Worm (Caenorhabditis elegans) whole organism, L3 larva: Measurements from ENCODE around the gene vap-1.

Experiments used
- R02D3.7 ChIP-seq: fragments of 150-350 bp; optimal IDR thresholded peaks from 2 replicates; lab custom pipeline; 2014; ENCODE audit warnings: missing biosample characterization, missing genetic modification characterization
- ZK546.5 ChIP-seq: sonication (generic microtip); optimal IDR thresholded peaks from 2 replicates; lab custom pipeline; 2017; ENCODE audit warnings: missing biosample characterization, missing genetic modification characterization
- aly-2 ChIP-seq: fragments of 150-350 bp; optimal IDR thresholded peaks from 2 replicates; lab custom pipeline; 2014; ENCODE audit warnings: missing biosample characterization, missing genetic modification characterization
- ama-1 ChIP-seq: fragments of 150-350 bp; optimal IDR thresholded peaks from 2 replicates; lab custom pipeline; 2018
- ceh-82 ChIP-seq: fragments of 150-350 bp; optimal IDR thresholded peaks from 2 replicates; lab custom pipeline; 2014; ENCODE audit warnings: missing biosample characterization, missing genetic modification characterization
- ceh-9 ChIP-seq: sonication (generic microtip); optimal IDR thresholded peaks from 2 replicates; lab custom pipeline; 2018; ENCODE audit warnings: missing biosample characterization, missing genetic modification characterization
- daf-12 ChIP-seq: fragments of 150-350 bp; optimal IDR thresholded peaks from 2 replicates; lab custom pipeline; 2014; ENCODE audit warnings: missing biosample characterization, missing genetic modification reagents, missing genetic modification characterization
- elt-1 ChIP-seq: fragments of 150-350 bp; optimal IDR thresholded peaks from 2 replicates; lab custom pipeline; 2014; ENCODE audit warnings: missing biosample characterization, missing genetic modification characterization
- elt-2 ChIP-seq: sonication (generic microtip); optimal IDR thresholded peaks from 2 replicates; lab custom pipeline; 2016; ENCODE audit warnings: missing genetic modification reagents, mild to moderate bottlenecking, missing genetic modification characterization, missing compliant biosample characterization
- elt-3 ChIP-seq, 3 experiments: fragments of 150-350 bp in 1 of 3; sonication (generic microtip) in 2 of 3; optimal IDR thresholded peaks; 2 replicates in 2 of 3; 4 replicates in 1 of 3; lab custom pipeline; 2014 to 2017; ENCODE audit warnings: missing biosample characterization in 3 of 3, missing genetic modification characterization in 3 of 3
- eor-1 ChIP-seq, 2 experiments: fragments of 150-350 bp; optimal IDR thresholded peaks; 2 replicates each; lab custom pipeline; 2014 to 2018; ENCODE audit warnings: missing biosample characterization in 2 of 2, missing genetic modification characterization in 2 of 2
- fkh-10 ChIP-seq: sonication (generic microtip); optimal IDR thresholded peaks from 2 replicates; lab custom pipeline; 2017; ENCODE audit warnings: missing biosample characterization, missing genetic modification reagents, missing genetic modification characterization
- fkh-2 ChIP-seq: fragments of 150-350 bp; optimal IDR thresholded peaks from 2 replicates; lab custom pipeline; 2014; ENCODE audit warnings: missing biosample characterization, missing genetic modification reagents, missing genetic modification characterization
- fos-1 ChIP-seq: fragments of 150-350 bp; optimal IDR thresholded peaks from 2 replicates; lab custom pipeline; 2014; ENCODE audit warnings: missing biosample characterization, missing genetic modification characterization
- lin-39 ChIP-seq: fragments of 150-350 bp; optimal IDR thresholded peaks from 2 replicates; lab custom pipeline; 2018; ENCODE audit warnings: missing biosample characterization, missing genetic modification reagents, missing genetic modification characterization
- lsy-12 ChIP-seq: sonication (generic microtip); optimal IDR thresholded peaks from 2 replicates; lab custom pipeline; 2016; ENCODE audit warnings: mild to moderate bottlenecking, missing genetic modification characterization, missing compliant biosample characterization
- mdl-1 ChIP-seq: fragments of 150-350 bp; optimal IDR thresholded peaks from 2 replicates; lab custom pipeline; 2014; ENCODE audit warnings: missing biosample characterization, missing genetic modification characterization
- nfya-1 ChIP-seq: sonication (generic microtip); optimal IDR thresholded peaks from 2 replicates; lab custom pipeline; 2017; ENCODE audit warnings: missing genetic modification characterization, mild to moderate bottlenecking, missing compliant biosample characterization, antibody characterized with exemption, moderate library complexity; ENCODE audit not compliant: insufficient read depth
- nhr-12 ChIP-seq: fragments of 150-350 bp; optimal IDR thresholded peaks from 2 replicates; lab custom pipeline; 2014; ENCODE audit warnings: missing biosample characterization, missing genetic modification characterization
- nhr-23 ChIP-seq: fragments of 150-350 bp; optimal IDR thresholded peaks from 2 replicates; lab custom pipeline; 2014; ENCODE audit warnings: missing biosample characterization, missing genetic modification reagents, missing genetic modification characterization
- nhr-237 ChIP-seq: fragments of 150-350 bp; optimal IDR thresholded peaks from 2 replicates; lab custom pipeline; 2014; ENCODE audit warnings: missing biosample characterization, missing genetic modification characterization
- nhr-25 ChIP-seq: sonication (generic microtip); optimal IDR thresholded peaks from 2 replicates; lab custom pipeline; 2017; ENCODE audit warnings: missing biosample characterization, missing genetic modification characterization
- nhr-28 ChIP-seq: fragments of 150-350 bp; optimal IDR thresholded peaks from 2 replicates; lab custom pipeline; 2014; ENCODE audit warnings: missing biosample characterization, missing genetic modification characterization
- nhr-43 ChIP-seq: sonication (generic microtip); optimal IDR thresholded peaks from 2 replicates; lab custom pipeline; 2016; ENCODE audit warnings: mild to moderate bottlenecking, missing genetic modification characterization, missing compliant biosample characterization; ENCODE audit not compliant: poor library complexity, severe bottlenecking
- nhr-67 ChIP-seq: fragments of 150-350 bp; optimal IDR thresholded peaks from 2 replicates; lab custom pipeline; 2014; ENCODE audit warnings: missing biosample characterization, missing genetic modification characterization
- nhr-76 ChIP-seq: fragments of 150-350 bp; sonication (generic microtip); optimal IDR thresholded peaks from 5 replicates; lab custom pipeline; 2014; ENCODE audit warnings: missing biosample characterization, missing genetic modification characterization
- nhr-77 ChIP-seq: fragments of 150-350 bp; optimal IDR thresholded peaks from 2 replicates; lab custom pipeline; 2014; ENCODE audit warnings: missing biosample characterization, missing genetic modification characterization
- pha-4 ChIP-seq: fragments of 150-350 bp; optimal IDR thresholded peaks from 2 replicates; lab custom pipeline; 2014; ENCODE audit warnings: missing biosample characterization, missing genetic modification reagents, missing genetic modification characterization
- sea-2 ChIP-seq: fragments of 150-350 bp; sonication (generic microtip); optimal IDR thresholded peaks from 4 replicates; lab custom pipeline; 2014; ENCODE audit warnings: missing biosample characterization, missing genetic modification reagents, missing genetic modification characterization
- snpc-4 ChIP-seq: fragments of 150-350 bp; optimal IDR thresholded peaks from 2 replicates; lab custom pipeline; 2014; ENCODE audit warnings: missing biosample characterization, missing genetic modification characterization
- tbx-2 ChIP-seq: sonication (generic microtip); optimal IDR thresholded peaks from 2 replicates; lab custom pipeline; 2016; ENCODE audit warnings: mild to moderate bottlenecking, missing genetic modification characterization, missing compliant biosample characterization
- unc-39 ChIP-seq: sonication (generic microtip); optimal IDR thresholded peaks from 4 replicates; lab custom pipeline; 2017; ENCODE audit warnings: missing biosample characterization, missing genetic modification characterization
- unc-62 ChIP-seq: fragments of 150-350 bp; sonication (generic microtip); optimal IDR thresholded peaks from 4 replicates; lab custom pipeline; 2014; ENCODE audit warnings: missing biosample characterization, missing genetic modification reagents, missing genetic modification characterization
- zag-1 ChIP-seq: fragments of 150-350 bp; optimal IDR thresholded peaks from 2 replicates; lab custom pipeline; 2014; ENCODE audit warnings: missing biosample characterization, missing genetic modification characterization
- ztf-11 ChIP-seq: fragments of 150-350 bp; optimal IDR thresholded peaks from 2 replicates; lab custom pipeline; 2014; ENCODE audit warnings: missing biosample characterization, missing genetic modification characterization

Gene vap-1

ce11 chrX:17426712-17427111 is 30.4 kb upstream of the vap-1 start:
- no peak for TF ChIP-seq nhr-23
- no peak for TF ChIP-seq nhr-67 (tag; lab: Kevin White, UChicago)
- TF ChIP-seq zag-1 = no peak
- TF ChIP-seq lsy-12 (tag; lab: Kevin White, UChicago) = no peak
- no peak for TF ChIP-seq elt-1 (tag; lab: Kevin White, UChicago)
- no peak for TF ChIP-seq fkh-2 (tag; lab: Kevin White, UChicago)
- TF ChIP-seq nhr-76 (tag; lab: Kevin White, UChicago) = no peak

- TF ChIP-seq lsy-12 (tag; lab: Kevin White, UChicago) (no peak), nhr-76 (tag; lab: Kevin White, UChicago) (no peak), mdl-1 (tag; lab: Kevin White, UChicago) (no peak), fkh-2 (tag; lab: Kevin White, UChicago) (no peak), nhr-25 (tag; lab: Kevin White, UChicago) (no peak), ZK546.5 (tag; lab: Kevin White, UChicago) (no peak), daf-12 (no peak), nhr-237 (no peak), sea-2 (GFP tag; lab: Kevin White, UChicago) (no peak), nhr-43 (no peak), zag-1 (no peak), fkh-10 (GFP tag; lab: Kevin White, UChicago) (no peak), nhr-12 (tag; lab: Kevin White, UChicago) (no peak), R02D3.7 (no peak), snpc-4 (tag; lab: Kevin White, UChicago) (no peak), elt-2 (tag; lab: Kevin White, UChicago) (no peak), nhr-77 (tag; lab: Kevin White, UChicago) (no peak)
These were observed 28.2 kb upstream of the vap-1 start for ce11 chrX:17424595-17424913.

- TF ChIP-seq nhr-43 (peak; percentile 37), pha-4 (tag; lab: Kevin White, UChicago) (no peak), fos-1 (no peak), ceh-9 (no peak), ztf-11 (tag; lab: Kevin White, UChicago) (no peak), nhr-237 (no peak), nhr-23 (no peak), ceh-82 (tag; lab: Kevin White, UChicago) (no peak), nhr-67 (tag; lab: Kevin White, UChicago) (no peak), nfya-1 (tag; lab: Kevin White, UChicago) (peak; percentile 15), eor-1 (tag; optimal IDR thresholded peaks at IDR 0.05; lab: Kevin White, UChicago) (no peak), R02D3.7 (no peak), ama-1 (peak; percentile 49), unc-39 (tag; lab: Kevin White, UChicago) (no peak), nhr-76 (tag; lab: Kevin White, UChicago) (no peak), nhr-25 (tag; lab: Kevin White, UChicago) (peak; percentile 70), elt-1 (tag; lab: Kevin White, UChicago) (peak; percentile 82), elt-3 (tag; optimal IDR thresholded peaks at IDR 0.05; lab: Kevin White, UChicago) (no peak), aly-2 (tag; lab: Kevin White, UChicago) (no peak)
These were observed 27.7 kb upstream of the vap-1 start for ce11 chrX:17423894-17424594.

- TF ChIP-seq nhr-28 (tag; lab: Kevin White, UChicago) (no peak), unc-39 (tag; lab: Kevin White, UChicago) (no peak), tbx-2 (tag; lab: Kevin White, UChicago) (no peak), unc-62 (GFP tag; lab: Kevin White, UChicago) (no peak), nhr-25 (tag; lab: Kevin White, UChicago) (peak; percentile 26), nhr-67 (tag; lab: Kevin White, UChicago) (no peak)
These were observed 26.2 kb upstream of the vap-1 start for ce11 chrX:17422593-17422992.

- no peak for TF ChIP-seq daf-12
- TF ChIP-seq nhr-43 = peak; percentile 89
- TF ChIP-seq lin-39 (tag; lab: Kevin White, UChicago) = peak; percentile 2
- TF ChIP-seq nhr-25 (tag; lab: Kevin White, UChicago) = peak; percentile 45
- TF ChIP-seq elt-3 (tag; optimal IDR thresholded peaks at IDR 0.05; lab: Kevin White, UChicago) = peak; percentile 26 to 78 (median 41)
- peak; percentile 46 for TF ChIP-seq nhr-23
These were observed 25.2 kb upstream of the vap-1 start, which contains the start of gene osm-11 for ce11 chrX:17421532-17422078. Gene osm-11 (minus strand): TSS chrX:17421582.
